Worm (Caenorhabditis elegans): ENCODE results near the gene F54D5.3.
A peak's percentile ranks its signal among the peaks of the same experiment; 100 is the strongest.

F54D5.3 gene

DNA sequence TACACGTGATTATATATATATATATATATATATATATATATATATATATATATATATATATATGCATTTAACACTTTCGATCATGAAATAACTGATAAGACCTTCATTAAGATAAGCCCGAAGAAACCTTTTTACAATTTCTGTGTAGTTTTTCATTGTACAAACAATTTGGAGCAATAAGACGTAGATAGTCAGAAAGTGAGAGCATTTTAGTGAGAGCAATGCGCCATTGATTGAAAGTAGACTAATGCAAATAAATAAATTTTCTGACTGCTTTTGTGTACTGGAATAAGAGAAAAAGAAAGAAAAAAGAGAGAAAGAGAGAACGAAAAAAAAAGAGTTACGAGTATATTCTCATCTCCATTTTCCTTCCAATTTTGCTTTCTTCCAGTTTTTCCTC is 33.0 kb downstream of the F54D5.3 start:
- TF ChIP-seq nhr-80 (tag; optimal IDR thresholded peaks at IDR 0.05) (peak; percentile 67), rcor-1 (GFP tag; IDR thresholded peaks at IDR 0.05) (no peak)

DNA sequence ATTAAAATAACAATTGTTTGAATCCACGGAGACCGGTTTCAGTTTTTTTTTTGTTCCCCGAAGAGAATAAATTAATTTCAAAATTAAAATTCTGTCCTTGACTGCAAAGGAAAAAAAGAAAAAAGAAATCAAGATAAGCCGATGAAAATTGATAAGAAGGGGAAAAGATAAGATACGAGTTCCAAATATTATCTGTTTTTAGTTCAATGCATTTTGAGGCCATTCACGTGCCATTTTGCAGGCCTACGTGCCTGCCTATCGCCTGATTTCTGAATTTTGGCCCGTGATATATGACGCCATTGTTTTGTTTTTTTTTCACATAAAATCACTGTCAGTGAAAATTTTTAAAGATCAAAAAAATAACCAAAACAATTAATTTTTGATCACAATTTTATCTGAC is 39.9 kb downstream of the F54D5.3 start:
- TF ChIP-seq nhr-80 (tag; optimal IDR thresholded peaks at IDR 0.05) (peak; percentile 48), bed-2 (GFP tag; IDR thresholded peaks at IDR 0.05) (no peak), nfya-1 (tag; optimal IDR thresholded peaks at IDR 0.05; ENCODE audit: borderline replicate concordance, insufficient read depth) (no peak), K11D2.4 (GFP tag; IDR thresholded peaks at IDR 0.05) (no peak), ztf-26 (tag; optimal IDR thresholded peaks at IDR 0.05) (peak; percentile 13)

DNA sequence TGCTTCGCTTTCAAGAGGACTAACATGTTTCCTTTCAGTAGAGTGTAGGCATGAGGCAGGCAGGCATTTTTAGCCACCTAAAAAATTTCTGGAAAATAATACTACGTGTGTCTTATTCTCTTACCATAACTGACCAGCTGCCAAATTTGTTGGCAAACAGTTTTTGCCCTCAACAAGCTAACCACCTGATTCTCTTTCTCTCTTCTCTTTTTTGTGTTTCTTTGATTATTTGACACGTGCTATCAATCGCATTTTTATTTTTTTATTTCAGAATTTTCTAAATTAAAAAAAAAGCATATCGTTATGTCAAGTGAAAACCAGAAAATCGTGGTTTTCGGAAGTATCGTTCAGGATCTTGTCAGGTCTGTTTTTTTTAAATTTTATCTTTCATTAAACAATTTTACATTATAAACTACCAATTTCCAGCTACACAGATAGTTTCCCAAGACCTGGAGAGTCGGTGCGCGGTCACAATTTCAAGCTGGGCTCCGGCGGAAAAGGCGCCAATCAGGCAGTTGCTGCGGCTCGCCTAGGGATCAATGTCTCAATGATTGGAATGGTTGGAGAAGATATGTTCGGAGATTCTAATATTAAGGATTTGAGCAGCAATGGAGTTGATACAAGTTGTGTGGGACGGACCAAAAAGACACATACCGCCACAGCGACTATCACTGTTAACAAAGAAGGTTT is 40.6 kb downstream of the F54D5.3 start, which contains the start of gene F07A11.5:
F07A11.5 (plus strand) TSS at position 267 of the 690 bp plus-strand sequence.
- TF ChIP-seq sdz-38 (tag; optimal IDR thresholded peaks at IDR 0.05) (no peak), nhr-80 (tag; optimal IDR thresholded peaks at IDR 0.05) (peak; percentile 16), zfh-2 (GFP tag; conservative IDR thresholded peaks at IDR 0.05) (0 out of 2 replicates have a peak, but pooled peaks have one; percentile 12)

- TF ChIP-seq nfya-2 (GFP tag; IDR thresholded peaks at IDR 0.05) (no peak), cebp-2 (GFP tag; IDR thresholded peaks at IDR 0.05) (0 out of 2 replicates have a peak, but pooled peaks have one; percentile 18), ama-1 (optimal IDR thresholded peaks at IDR 0.05) (peak; percentile 28), ama-1 (GFP tag; optimal IDR thresholded peaks at IDR 0.05) (no peak)
Observed at ce11 chrII:11614103-11614857, 42.7 kb downstream of the F54D5.3 start.

- TF ChIP-seq lsy-27 (tag; optimal IDR thresholded peaks at IDR 0.05; ENCODE audit: borderline replicate concordance, insufficient read depth): no peak
- TF ChIP-seq attf-3 (GFP tag; conservative IDR thresholded peaks at IDR 0.05): no peak
- TF ChIP-seq mes-4 (tag; optimal IDR thresholded peaks at IDR 0.05): no peak
- no peak for TF ChIP-seq pbrm-1 (GFP tag; IDR thresholded peaks at IDR 0.05)
Observed at ce11 chrII:11616333-11616942, 44.8 kb downstream of the F54D5.3 start.

ce11 chrII:11617715-11618114 is 46.1 kb downstream of the F54D5.3 start:
- TF ChIP-seq lin-40 (tag; optimal IDR thresholded peaks at IDR 0.05): peak; percentile 22
- TF ChIP-seq B0336.3 (GFP tag; IDR thresholded peaks at IDR 0.05): no peak
- TF ChIP-seq F57C9.4 (tag; optimal IDR thresholded peaks at IDR 0.05): no peak
- TF ChIP-seq die-1 (tag; optimal IDR thresholded peaks at IDR 0.05): no peak
- no peak for TF ChIP-seq madf-8 (GFP tag; conservative IDR thresholded peaks at IDR 0.05)
- TF ChIP-seq nhr-80 (tag; optimal IDR thresholded peaks at IDR 0.05): no peak
- TF ChIP-seq C06A6.2 (GFP tag; conservative IDR thresholded peaks at IDR 0.05): 0 out of 2 replicates have a peak, but pooled peaks have one; percentile 15
- TF ChIP-seq egl-44 (GFP tag; IDR thresholded peaks at IDR 0.05): no peak
- peak; percentile 18 for TF ChIP-seq ztf-26 (tag; optimal IDR thresholded peaks at IDR 0.05)
- TF ChIP-seq mel-28 (tag; optimal IDR thresholded peaks at IDR 0.05; ENCODE audit: borderline replicate concordance): no peak
- TF ChIP-seq attf-5 (GFP tag; optimal IDR thresholded peaks at IDR 0.05): peak; percentile 8

DNA sequence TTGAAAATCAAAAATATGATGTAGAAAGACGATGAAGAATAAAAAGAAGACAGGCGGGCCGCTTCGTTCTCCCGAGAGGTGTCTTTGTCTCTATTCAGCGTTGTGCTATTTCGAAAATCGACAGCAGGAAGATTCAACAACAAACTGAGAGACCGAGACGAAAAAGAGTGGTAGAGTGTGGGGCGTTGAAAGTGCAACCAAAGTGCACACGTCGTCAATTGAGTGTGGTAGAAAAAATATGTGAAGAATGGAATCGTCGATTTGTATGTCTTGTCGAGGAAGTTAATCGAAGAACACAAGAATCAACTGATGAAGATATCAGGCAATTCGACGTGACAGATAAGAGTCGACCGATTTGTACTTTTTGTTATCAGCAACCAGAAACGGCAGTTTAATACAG is 47.6 kb downstream of the F54D5.3 start:
- peak; percentile 47 for TF ChIP-seq lin-40 (tag; optimal IDR thresholded peaks at IDR 0.05)
- TF ChIP-seq egl-44 (GFP tag; IDR thresholded peaks at IDR 0.05): 0 out of 2 replicates have a peak, but pooled peaks have one; percentile 49
- peak; percentile 49 for TF ChIP-seq ceh-27 (GFP tag; optimal IDR thresholded peaks at IDR 0.05)
- TF ChIP-seq dox-1 (GFP tag; IDR thresholded peaks at IDR 0.05): peak; percentile 34; the same call in 1 of the 2 replicates
- peak; percentile 28; the same call in 1 of the 2 replicates for TF ChIP-seq ekl-4 (GFP tag; IDR thresholded peaks at IDR 0.05)
- TF ChIP-seq sptf-2 (GFP tag; optimal IDR thresholded peaks at IDR 0.05): no peak
- no peak for TF ChIP-seq lin-26 (GFP tag; IDR thresholded peaks at IDR 0.05)
- peak in 1 of 2 experiments; percentile 3 for TF ChIP-seq let-607 (tag; optimal IDR thresholded peaks at IDR 0.05)
- no peak for TF ChIP-seq ztf-3 (GFP tag; optimal IDR thresholded peaks at IDR 0.05)
- TF ChIP-seq nfyb-1 (GFP tag; IDR thresholded peaks at IDR 0.05): no peak
- TF ChIP-seq hmg-1.2 (GFP tag; IDR thresholded peaks at IDR 0.05): peak; percentile 57; the same call in 1 of the 2 replicates

Measured in whole organism, young adult.